Fruit fly (Drosophila melanogaster) S2 (cell line): ENCODE results near the gene CG14332.

Experiments
- CG8478 ChIP-seq: fragments of >200 bp; optimal IDR thresholded peaks from 2 replicates; lab custom pipeline; 2018
- CTCF ChIP-seq, 2 experiments: fragments of >200 bp; optimal IDR thresholded peaks; 2 replicates each; lab custom pipeline; 2018

DNA sequence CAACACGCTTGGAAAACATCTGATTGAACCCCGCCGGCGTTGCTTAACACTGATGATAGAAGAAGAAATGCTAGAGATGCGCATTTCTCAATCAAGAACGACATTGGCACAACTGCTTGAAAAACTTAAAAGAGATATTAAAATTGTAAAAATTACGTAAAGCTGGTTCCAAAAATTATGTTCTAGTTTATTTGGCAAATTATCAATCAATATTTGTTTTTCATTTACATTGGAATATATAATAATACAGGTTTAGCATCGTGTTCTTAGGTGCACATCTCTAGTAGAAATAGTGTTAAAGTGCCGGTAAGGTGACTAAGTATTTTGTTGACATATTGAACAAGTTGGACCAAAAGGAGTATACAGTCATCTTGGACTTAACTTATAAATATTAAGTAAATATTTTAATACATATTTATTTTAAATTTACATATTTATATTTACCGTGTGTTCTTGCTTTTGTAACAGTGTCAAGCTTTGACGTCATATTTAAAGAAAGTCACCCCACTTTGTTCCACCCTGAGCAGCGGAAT is 30.6 kb downstream of the CG14332 start, which contains the start of the genes Brf and sds22:
- no peak for TF ChIP-seq CTCF (optimal IDR thresholded peaks at IDR 0.05; lab: Kevin White, UChicago)
- no peak for TF ChIP-seq CG8478 (lab: Kevin White, UChicago)
